Fruit fly (Drosophila melanogaster): Measurements from ENCODE around the gene Spn.

Gene Spn

DNA sequence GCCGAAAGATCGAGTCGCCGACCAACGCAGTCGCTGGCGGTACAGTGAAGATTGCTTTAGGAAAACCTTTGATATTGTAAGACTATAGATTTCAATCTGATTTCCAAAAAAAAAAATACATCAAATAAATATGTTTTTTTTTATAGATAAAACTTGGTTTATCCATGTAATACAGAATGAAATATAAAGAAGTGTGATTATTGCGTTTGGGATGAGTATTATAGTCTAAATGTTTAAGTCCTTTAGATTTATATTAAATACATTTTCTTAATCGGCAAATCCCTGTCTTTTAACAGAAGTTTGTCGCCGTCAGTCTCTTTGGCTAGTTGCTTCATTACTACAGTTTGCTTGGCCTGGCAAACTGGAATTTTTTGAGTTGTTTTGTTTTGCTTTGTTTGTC is 27.8 kb upstream of the Spn start (continued):
- TF ChIP-seq CG31224 (GFP tag; IDR thresholded peaks at IDR 0.05), result 0 out of 2 replicates have a peak, but pooled peaks have one; percentile 13
- TF ChIP-seq HLH3B (GFP tag; IDR thresholded peaks at IDR 0.05), result peak; percentile 41; the same call in 1 of the 2 replicates
- no peak for TF ChIP-seq exex (tag; optimal IDR thresholded peaks at IDR 0.05)
- TF ChIP-seq phol (tag; optimal IDR thresholded peaks at IDR 0.05), result peak; percentile 11
- TF ChIP-seq vvl (GFP tag; IDR thresholded peaks at IDR 0.05), result peak; percentile 14; the same call in 1 of the 2 replicates
- peak; percentile 48 for TF ChIP-seq slbo (GFP tag; IDR thresholded peaks at IDR 0.05)
- TF ChIP-seq grau (tag; optimal IDR thresholded peaks at IDR 0.05), result peak; percentile 93
- no peak for TF ChIP-seq lilli (GFP tag; optimal IDR thresholded peaks at IDR 0.05)
- no peak for TF ChIP-seq Dip2 (GFP tag; IDR thresholded peaks at IDR 0.05)
- TF ChIP-seq prd (optimal IDR thresholded peaks at IDR 0.05), result no peak
- TF ChIP-seq prd (GFP tag; IDR thresholded peaks at IDR 0.05), result peak; percentile 43; the same call in 2 of the 3 replicates
- no peak for TF ChIP-seq CG1832 (GFP tag; optimal IDR thresholded peaks at IDR 0.05)
- peak; percentile 15 for TF ChIP-seq unpg (GFP tag; optimal IDR thresholded peaks at IDR 0.05)
- 0 out of 2 replicates have a peak, but pooled peaks have one; percentile 23 for TF ChIP-seq ttk (GFP tag; IDR thresholded peaks at IDR 0.05)
- TF ChIP-seq Oli (tag; optimal IDR thresholded peaks at IDR 0.05), result peak; percentile 21
- peak; percentile 47 for TF ChIP-seq Atf6 (GFP tag; IDR thresholded peaks at IDR 0.05)
- TF ChIP-seq CoRest (tag; optimal IDR thresholded peaks at IDR 0.05), result peak; percentile 8
- peak; percentile 18; the same call in 1 of the 2 replicates for TF ChIP-seq CG11696 (GFP tag; IDR thresholded peaks at IDR 0.05)
- TF ChIP-seq Rx (GFP tag; IDR thresholded peaks at IDR 0.05), result no peak
- TF ChIP-seq gem (tag; optimal IDR thresholded peaks at IDR 0.05), result peak; percentile 32
- peak; percentile 64; the same call in 2 of the 3 replicates for TF ChIP-seq dysf (GFP tag; IDR thresholded peaks at IDR 0.05)
- TF ChIP-seq CG14441 (GFP tag; IDR thresholded peaks at IDR 0.05), result peak; percentile 53; the same call in 1 of the 2 replicates
- TF ChIP-seq CG14050 (GFP tag; IDR thresholded peaks at IDR 0.05), result 0 out of 3 replicates have a peak, but pooled peaks have one; percentile 24
- TF ChIP-seq BEAF-32 (GFP tag; optimal IDR thresholded peaks at IDR 0.05), result no peak
- TF ChIP-seq her (GFP tag; optimal IDR thresholded peaks at IDR 0.05), result no peak
- peak; percentile 79 for TF ChIP-seq Ptx1 (GFP tag; IDR thresholded peaks at IDR 0.05)
- TF ChIP-seq p53 (GFP tag; optimal IDR thresholded peaks at IDR 0.05), result no peak
- peak; percentile 51 for TF ChIP-seq fd3F (GFP tag; optimal IDR thresholded peaks at IDR 0.05)
- no peak for TF ChIP-seq dmrt99B (tag; optimal IDR thresholded peaks at IDR 0.05)
- no peak for TF ChIP-seq unc-4 (GFP tag; IDR thresholded peaks at IDR 0.05; ENCODE audit: partially characterized antibody)
- TF ChIP-seq CG11504 (tag; optimal IDR thresholded peaks at IDR 0.05), result peak; percentile 48
- no peak for TF ChIP-seq B-H2 (GFP tag; optimal IDR thresholded peaks at IDR 0.05)
- TF ChIP-seq hkb (optimal IDR thresholded peaks at IDR 0.05), result no peak
- peak; percentile 14; the same call in 1 of the 2 replicates for TF ChIP-seq hkb (GFP tag; IDR thresholded peaks at IDR 0.05)
- peak; percentile 66 for TF ChIP-seq CG7839 (tag; optimal IDR thresholded peaks at IDR 0.05)
- TF ChIP-seq Aef1 (GFP tag; IDR thresholded peaks at IDR 0.05), result 0 out of 3 replicates have a peak, but pooled peaks have one; percentile 11
- peak; percentile 7 for TF ChIP-seq CG30403 (GFP tag; optimal IDR thresholded peaks at IDR 0.05)
- TF ChIP-seq Fer1 (GFP tag; optimal IDR thresholded peaks at IDR 0.05), result peak; percentile 10
- TF ChIP-seq Hr51 (GFP tag; optimal IDR thresholded peaks at IDR 0.05), result peak in 1 of 2 experiments; percentile 56
- TF ChIP-seq CG4730 (GFP tag; IDR thresholded peaks at IDR 0.05), result peak; percentile 54; the same call in 1 of the 2 replicates
- TF ChIP-seq tgo (GFP tag; IDR thresholded peaks at IDR 0.05), result peak; percentile 36; the same call in 2 of the 3 replicates
- peak in 1 of 2 experiments; percentile 4 for TF ChIP-seq Eip74EF (GFP tag; optimal IDR thresholded peaks at IDR 0.05)
- TF ChIP-seq CG3726 (GFP tag; IDR thresholded peaks at IDR 0.05), result no peak
- peak; percentile 32 for TF ChIP-seq row (GFP tag; IDR thresholded peaks at IDR 0.05)
- TF ChIP-seq zen (tag; optimal IDR thresholded peaks at IDR 0.05), result no peak
- peak; percentile 72 for TF ChIP-seq CG15269 (tag; optimal IDR thresholded peaks at IDR 0.05)
- TF ChIP-seq CG10366 (GFP tag; IDR thresholded peaks at IDR 0.05), result peak; percentile 35; the same call in 1 of the 2 replicates
- no peak for TF ChIP-seq pan (optimal IDR thresholded peaks at IDR 0.05)
- TF ChIP-seq pan (GFP tag; optimal IDR thresholded peaks at IDR 0.05 in 1 of 2, IDR thresholded peaks at IDR 0.05 in 1 of 2), result peak in 1 of 2 experiments; percentile 66
- peak; percentile 19 for TF ChIP-seq CG6765 (GFP tag; optimal IDR thresholded peaks at IDR 0.05)
